Worm (Caenorhabditis elegans) whole organism, L4 larva: ENCODE data around the gene unc-34.
A peak's percentile ranks its signal among the peaks of the same experiment; 100 is the strongest.

Experiments
- F37D6.2 ChIP-seq: sonication (generic microtip); optimal IDR thresholded peaks from 2 replicates; lab custom pipeline; 2016; ENCODE audit warnings: mild to moderate bottlenecking, missing genetic modification characterization, missing compliant biosample characterization
- R02D3.7 ChIP-seq: fragments of 150-350 bp; sonication (generic microtip); optimal IDR thresholded peaks from 3 replicates; lab custom pipeline; 2014; ENCODE audit warnings: missing biosample characterization, missing genetic modification characterization
- Y48G9A.11 ChIP-seq: fragments of 200-800 bp; sonication (Bioruptor generic); IDR thresholded peaks from 2 replicates; pipeline ENCODE4 v1.3.6; 2022; ENCODE audit warnings: missing genetic modification reagents, missing genetic modification characterization, missing compliant biosample characterization
- Y75B8A.6 ChIP-seq: fragments of 200-800 bp; sonication (Bioruptor generic); IDR thresholded peaks from 2 replicates; pipeline ENCODE4 v1.3.6; 2022; ENCODE audit warnings: missing genetic modification reagents, missing genetic modification characterization, missing compliant biosample characterization
- ZK546.5 ChIP-seq, 2 experiments: sonication (generic microtip); optimal IDR thresholded peaks; 2 replicates each; lab custom pipeline; 2017; ENCODE audit warnings: missing biosample characterization in 2 of 2, missing genetic modification characterization in 2 of 2
- aha-1 ChIP-seq: fragments of 150-350 bp; peaks from one replicate; lab custom pipeline; 2014; ENCODE audit warnings: missing biosample characterization, missing genetic modification characterization
- arid-1 ChIP-seq: fragments of 200-800 bp; sonication (Bioruptor generic); conservative IDR thresholded peaks from 2 replicates; pipeline ENCODE4 v1.3.6; 2022; ENCODE audit warnings: missing genetic modification reagents, missing genetic modification characterization, missing compliant biosample characterization
- ceh-44 ChIP-seq: fragments of 200-800 bp; sonication (Bioruptor generic); IDR thresholded peaks from 2 replicates; pipeline ENCODE4 v1.3.6; 2022; ENCODE audit warnings: missing genetic modification reagents, missing genetic modification characterization, missing compliant biosample characterization
- ces-1 ChIP-seq: fragments of 150-350 bp; sonication (generic microtip); optimal IDR thresholded peaks from 4 replicates; lab custom pipeline; 2014; ENCODE audit warnings: missing biosample characterization, missing genetic modification reagents, missing genetic modification characterization
- daf-16 ChIP-seq, 3 experiments: sonication (generic microtip); optimal IDR thresholded peaks; 2 replicates each; lab custom pipeline; 2016 to 2017; ENCODE audit warnings: missing genetic modification characterization in 3 of 3, missing genetic modification reagents in 3 of 3, mild to moderate bottlenecking in 2 of 3, missing compliant biosample characterization in 2 of 3, missing biosample characterization in 1 of 3, moderate library complexity in 1 of 3
- dmd-9 ChIP-seq: fragments of 200-800 bp; sonication (Bioruptor generic); IDR thresholded peaks from 2 replicates; pipeline ENCODE4 v1.3.6; 2022; ENCODE audit warnings: missing genetic modification reagents, missing genetic modification characterization, missing compliant biosample characterization
- dpl-1 ChIP-seq: fragments of 150-350 bp; optimal IDR thresholded peaks from 2 replicates; lab custom pipeline; 2014; ENCODE audit warnings: missing biosample characterization, missing genetic modification reagents, missing genetic modification characterization
- duxl-1 ChIP-seq: sonication (generic microtip); optimal IDR thresholded peaks from 2 replicates; lab custom pipeline; 2016; ENCODE audit warnings: mild to moderate bottlenecking, missing genetic modification characterization, moderate library complexity, missing compliant biosample characterization; ENCODE audit not compliant: poor library complexity
- dve-1 ChIP-seq: sonication (generic microtip); optimal IDR thresholded peaks from 2 replicates; lab custom pipeline; 2017; ENCODE audit warnings: antibody characterized with exemption, mild to moderate bottlenecking, missing genetic modification characterization, missing compliant biosample characterization; ENCODE audit not compliant: insufficient read depth
- egl-27 ChIP-seq: sonication (generic microtip); optimal IDR thresholded peaks from 3 replicates; lab custom pipeline; 2017; ENCODE audit warnings: missing biosample characterization, missing genetic modification reagents, missing genetic modification characterization
- fkh-10 ChIP-seq: fragments of 150-350 bp; optimal IDR thresholded peaks from 2 replicates; lab custom pipeline; 2014; ENCODE audit warnings: missing biosample characterization, missing genetic modification reagents, missing genetic modification characterization
- hif-1 ChIP-seq, 2 experiments: sonication (generic microtip); optimal IDR thresholded peaks; 2 replicates each; lab custom pipeline; 2016 to 2017; ENCODE audit warnings: missing compliant biosample characterization in 2 of 2, missing genetic modification characterization in 2 of 2, missing genetic modification reagents in 2 of 2, missing genotype in 2 of 2, mild to moderate bottlenecking in 1 of 2
- hlh-11 ChIP-seq: fragments of 200-800 bp; sonication (Bioruptor generic); optimal IDR thresholded peaks from 2 replicates; lab custom pipeline; 2018; ENCODE audit warnings: mild to moderate bottlenecking, missing genetic modification characterization, missing compliant biosample characterization
- hlh-30 ChIP-seq: sonication (generic microtip); optimal IDR thresholded peaks from 2 replicates; lab custom pipeline; 2017; ENCODE audit warnings: antibody characterized with exemption, mild to moderate bottlenecking, missing genetic modification characterization, missing compliant biosample characterization; ENCODE audit not compliant: insufficient read depth
- hmg-1.1 ChIP-seq: fragments of 200-800 bp; sonication (Bioruptor generic); IDR thresholded peaks from 2 replicates; pipeline ENCODE4 v1.3.6; 2022; ENCODE audit warnings: missing genetic modification reagents, missing genetic modification characterization, missing compliant biosample characterization
- lim-7 ChIP-seq: fragments of 200-800 bp; sonication (Bioruptor generic); IDR thresholded peaks from 2 replicates; pipeline ENCODE4 v1.3.6; 2022; ENCODE audit warnings: missing genetic modification characterization, missing compliant biosample characterization
- lin-1 ChIP-seq: fragments of 200-800 bp; sonication (Bioruptor generic); IDR thresholded peaks from 2 replicates; pipeline ENCODE4 v1.3.6; 2022; ENCODE audit warnings: missing genetic modification reagents, missing genetic modification characterization, missing compliant biosample characterization
- lin-29 ChIP-seq: fragments of 200-800 bp; sonication (Bioruptor generic); IDR thresholded peaks from 2 replicates; pipeline ENCODE4 v1.3.6; 2022; ENCODE audit warnings: missing genetic modification reagents, missing genetic modification characterization, missing compliant biosample characterization
- lin-38 ChIP-seq: fragments of 200-800 bp; sonication (Bioruptor generic); IDR thresholded peaks from 2 replicates; pipeline ENCODE4 v1.3.6; 2022; ENCODE audit warnings: missing genetic modification reagents, missing genetic modification characterization, missing compliant biosample characterization
- lsy-2 ChIP-seq, 2 experiments: fragments of 150-350 bp in 1 of 2; sonication (generic microtip) in 1 of 2; optimal IDR thresholded peaks; 2 replicates each; lab custom pipeline; 2014 to 2017; ENCODE audit warnings: missing biosample characterization in 2 of 2, missing genetic modification characterization in 2 of 2
- mdl-1 ChIP-seq, 2 experiments: fragments of 150-350 bp in 1 of 2; sonication (generic microtip) in 1 of 2; optimal IDR thresholded peaks; 2 replicates each; lab custom pipeline; 2014 to 2017; ENCODE audit warnings: missing biosample characterization in 2 of 2, missing genetic modification characterization in 2 of 2
- mep-1 ChIP-seq: fragments of 150-350 bp; sonication (generic microtip); optimal IDR thresholded peaks from 3 replicates; lab custom pipeline; 2014; ENCODE audit warnings: missing biosample characterization, missing genetic modification characterization
- mes-2 ChIP-seq: sonication (generic microtip); optimal IDR thresholded peaks from 2 replicates; lab custom pipeline; 2016; ENCODE audit warnings: missing genotype, mild to moderate bottlenecking, missing genetic modification characterization, missing compliant biosample characterization; ENCODE audit not compliant: poor library complexity, severe bottlenecking
- nhr-10 ChIP-seq: fragments of 150-350 bp; optimal IDR thresholded peaks from 2 replicates; lab custom pipeline; 2014; ENCODE audit warnings: missing biosample characterization, missing genetic modification characterization
- nhr-11 ChIP-seq: fragments of 150-350 bp; optimal IDR thresholded peaks from 2 replicates; lab custom pipeline; 2014; ENCODE audit warnings: missing biosample characterization, missing genetic modification characterization
- nhr-28 ChIP-seq: fragments of 150-350 bp; optimal IDR thresholded peaks from 2 replicates; lab custom pipeline; 2014; ENCODE audit warnings: missing biosample characterization, missing genetic modification characterization
- nhr-41 ChIP-seq: fragments of 200-800 bp; sonication (Bioruptor generic); IDR thresholded peaks from 2 replicates; pipeline ENCODE4 v1.3.6; 2022; ENCODE audit warnings: missing genetic modification reagents, missing genetic modification characterization, missing compliant biosample characterization
- nhr-42 ChIP-seq: fragments of 200-800 bp; sonication (Bioruptor generic); IDR thresholded peaks from 2 replicates; pipeline ENCODE4 v1.3.6; 2022; ENCODE audit warnings: missing genetic modification characterization, missing compliant biosample characterization
- nhr-48 ChIP-seq: sonication (generic microtip); optimal IDR thresholded peaks from 2 replicates; lab custom pipeline; 2016; ENCODE audit warnings: mild to moderate bottlenecking, missing genetic modification characterization, missing compliant biosample characterization
- nhr-6 ChIP-seq: fragments of 150-350 bp; optimal IDR thresholded peaks from 2 replicates; lab custom pipeline; 2014; ENCODE audit warnings: missing biosample characterization, missing genetic modification characterization
- nhr-77 ChIP-seq: fragments of 150-350 bp; optimal IDR thresholded peaks from 2 replicates; lab custom pipeline; 2014; ENCODE audit warnings: missing biosample characterization, missing genetic modification characterization
- pha-4 ChIP-seq, 2 experiments: fragments of 150-350 bp in 1 of 2; fragments of 200-800 bp in 1 of 2; sonication (Bioruptor generic) in 1 of 2; IDR thresholded peaks in 1 of 2; optimal IDR thresholded peaks in 1 of 2; 2 replicates each; pipeline versions ENCODE4 v1.3.6 to Lab custom; 2014 to 2022; ENCODE audit warnings: missing genetic modification characterization in 2 of 2, missing genetic modification reagents in 2 of 2, missing biosample characterization in 1 of 2, missing compliant biosample characterization in 1 of 2
- php-3 ChIP-seq: fragments of 200-800 bp; sonication (Bioruptor generic); IDR thresholded peaks from 2 replicates; pipeline ENCODE4 v1.3.6; 2022; ENCODE audit warnings: missing genetic modification reagents, missing genetic modification characterization, missing compliant biosample characterization
- rbr-2 ChIP-seq: sonication (generic microtip); optimal IDR thresholded peaks from 2 replicates; lab custom pipeline; 2016; ENCODE audit warnings: missing genotype, missing genetic modification characterization, missing compliant biosample characterization
- skn-1 ChIP-seq: fragments of 150-350 bp; optimal IDR thresholded peaks from 2 replicates; lab custom pipeline; 2014; ENCODE audit warnings: missing biosample characterization, missing genetic modification characterization
- snpc-1.2 ChIP-seq: fragments of 200-800 bp; sonication (Bioruptor generic); IDR thresholded peaks from 2 replicates; pipeline ENCODE4 v1.3.6; 2022; ENCODE audit warnings: missing genetic modification reagents, missing genetic modification characterization, missing compliant biosample characterization
- spr-1 ChIP-seq: sonication (generic microtip); optimal IDR thresholded peaks from 2 replicates; lab custom pipeline; 2016; ENCODE audit warnings: mild to moderate bottlenecking, missing genetic modification characterization, missing compliant biosample characterization
- tag-97 ChIP-seq: fragments of 200-800 bp; sonication (Bioruptor generic); IDR thresholded peaks from 2 replicates; pipeline ENCODE4 v1.3.6; 2022; ENCODE audit warnings: missing genetic modification characterization, missing compliant biosample characterization
- unc-39 ChIP-seq: sonication (generic microtip); optimal IDR thresholded peaks from 2 replicates; lab custom pipeline; 2017; ENCODE audit warnings: missing biosample characterization, missing genetic modification characterization
- zfp-2 ChIP-seq: sonication (generic microtip); optimal IDR thresholded peaks from 2 replicates; lab custom pipeline; 2016; ENCODE audit warnings: mild to moderate bottlenecking, missing genetic modification characterization, missing compliant biosample characterization
- zfp-3 ChIP-seq: fragments of 200-800 bp; sonication (Bioruptor generic); conservative IDR thresholded peaks from 2 replicates; pipeline ENCODE4 v1.3.6; 2022; ENCODE audit warnings: missing genetic modification reagents, missing genetic modification characterization, missing compliant biosample characterization

Gene unc-34

DNA sequence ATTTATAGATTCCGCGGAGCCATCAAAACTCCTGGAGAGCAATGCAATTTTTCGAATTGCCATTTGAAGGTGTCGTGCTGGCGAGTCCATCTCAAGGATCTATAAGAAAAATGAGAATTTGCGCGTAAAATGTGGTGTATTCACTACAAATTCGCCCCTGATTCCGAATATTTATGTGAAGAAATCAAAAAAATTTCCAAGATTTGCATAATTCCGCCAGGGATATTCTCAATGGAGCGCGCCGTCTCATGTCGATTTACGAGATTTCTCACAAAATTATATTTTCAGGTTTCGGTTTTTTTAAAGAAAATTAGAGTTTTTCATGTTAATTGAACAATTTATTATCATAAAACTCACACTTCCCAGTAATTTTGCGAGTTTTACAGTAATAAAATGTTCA, 32.7 kb upstream of the unc-34 start, which contains the start of gene Y50D4C.6:
TSS of gene Y50D4C.6 (minus strand) at position 101 of the 400 bp plus-strand sequence.
- TF ChIP-seq hif-1 (tag; optimal IDR thresholded peaks at IDR 0.05; lab: Kevin White, UChicago) (no peak), php-3 (no peak), nhr-41 (GFP tag; lab: Robert Waterston, UW) (no peak), snpc-1.2 (GFP tag; lab: Robert Waterston, UW) (no peak), hmg-1.1 (GFP tag; lab: Robert Waterston, UW) (no peak), tag-97 (GFP tag; lab: Robert Waterston, UW) (no peak), fkh-10 (GFP tag; lab: Kevin White, UChicago) (no peak)

ce11 chrV:964739-965283, 17.7 kb upstream of the unc-34 start, which contains the start of gene sqv-6:
TSS of gene sqv-6 (minus strand) at chrV:964789.
- TF ChIP-seq mdl-1 (tag; optimal IDR thresholded peaks at IDR 0.05; lab: Kevin White, UChicago) (no peak), ZK546.5 (tag; optimal IDR thresholded peaks at IDR 0.05; lab: Kevin White, UChicago) (no peak), hlh-30 (peak; percentile 22), Y48G9A.11 (no peak), dmd-9 (GFP tag; lab: Robert Waterston, UW) (no peak), nhr-77 (tag; lab: Kevin White, UChicago) (no peak), dpl-1 (GFP tag; lab: Kevin White, UChicago) (peak; percentile 82), egl-27 (tag; lab: Kevin White, UChicago) (no peak), lin-1 (GFP tag; lab: Robert Waterston, UW) (no peak), lsy-2 (tag; optimal IDR thresholded peaks at IDR 0.05; lab: Kevin White, UChicago) (peak in 1 of 2 experiments; percentile 51), pha-4 (GFP tag; IDR thresholded peaks at IDR 0.05; lab: Robert Waterston, UW) (no peak), pha-4 (tag; optimal IDR thresholded peaks at IDR 0.05; lab: Kevin White, UChicago) (no peak), fkh-10 (GFP tag; lab: Kevin White, UChicago) (no peak), dve-1 (tag; lab: Kevin White, UChicago) (peak; percentile 26), Y75B8A.6 (no peak), rbr-2 (tag; lab: Kevin White, UChicago) (no peak), lin-38 (GFP tag; lab: Robert Waterston, UW) (peak; percentile 31), nhr-28 (tag; lab: Kevin White, UChicago) (peak; percentile 1), arid-1 (GFP tag; lab: Robert Waterston, UW) (no peak), hlh-11 (no peak), nhr-6 (tag; lab: Kevin White, UChicago) (no peak), mep-1 (tag; lab: Kevin White, UChicago) (peak; percentile 45), F37D6.2 (tag; lab: Kevin White, UChicago) (no peak), R02D3.7 (no peak), daf-16 (GFP tag; optimal IDR thresholded peaks at IDR 0.05; lab: Kevin White, UChicago) (no peak), daf-16 (tag; optimal IDR thresholded peaks at IDR 0.05; lab: Kevin White, UChicago) (peak; percentile 42), nhr-11 (no peak), skn-1 (tag; lab: Kevin White, UChicago) (no peak), unc-39 (no peak), aha-1 (tag; lab: Kevin White, UChicago) (no peak)

DNA sequence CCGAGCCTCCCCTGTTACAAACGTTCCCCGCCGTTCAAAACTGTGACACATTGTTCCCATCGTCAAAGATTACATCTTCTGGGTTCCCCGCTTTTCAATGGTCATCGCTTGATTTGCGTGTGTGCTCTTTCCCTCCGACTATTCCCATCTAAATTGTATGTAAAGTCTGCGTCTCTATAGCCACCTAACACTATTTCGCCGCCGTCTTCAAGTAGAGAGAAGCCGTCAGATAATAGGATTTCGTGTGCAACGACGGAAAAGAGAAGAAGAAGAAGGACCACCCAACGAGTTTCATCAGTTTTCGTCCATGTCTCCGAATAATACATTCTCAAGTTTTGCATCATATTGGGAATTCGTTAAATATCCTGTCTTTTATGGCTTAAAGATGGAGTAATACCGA, 16.3 kb upstream of the unc-34 start:
- TF ChIP-seq zfp-2 (tag; lab: Kevin White, UChicago) (no peak), zfp-3 (GFP tag; lab: Robert Waterston, UW) (no peak), nhr-42 (GFP tag; lab: Robert Waterston, UW) (no peak), spr-1 (no peak), lsy-2 (tag; optimal IDR thresholded peaks at IDR 0.05; lab: Kevin White, UChicago) (peak in 1 of 2 experiments; percentile 12), Y48G9A.11 (no peak), php-3 (no peak), tag-97 (GFP tag; lab: Robert Waterston, UW) (no peak), nhr-6 (tag; lab: Kevin White, UChicago) (no peak), ces-1 (GFP tag; lab: Kevin White, UChicago) (peak; percentile 73), ceh-44 (GFP tag; lab: Robert Waterston, UW) (no peak), lin-29 (GFP tag; lab: Robert Waterston, UW) (no peak), daf-16 (GFP tag; optimal IDR thresholded peaks at IDR 0.05; lab: Kevin White, UChicago) (no peak), daf-16 (tag; optimal IDR thresholded peaks at IDR 0.05; lab: Kevin White, UChicago) (no peak), nhr-10 (tag; lab: Kevin White, UChicago) (no peak), fkh-10 (GFP tag; lab: Kevin White, UChicago) (peak; percentile 92), mes-2 (tag; lab: Kevin White, UChicago) (no peak), nhr-48 (tag; lab: Kevin White, UChicago) (no peak), duxl-1 (no peak), hmg-1.1 (GFP tag; lab: Robert Waterston, UW) (peak; percentile 45; the same call in 1 of the 2 replicates), lim-7 (GFP tag; lab: Robert Waterston, UW) (no peak)
